Fruit fly (Drosophila melanogaster) whole organism, embryonic: Measurements from ENCODE around the gene RpL24-like.

Experiments
- Aef1 ChIP-seq: fragments of 200-800 bp; sonication (Bioruptor generic); IDR thresholded peaks from 3 replicates; pipeline ENCODE4 v1.3.6; 2022; ENCODE audit warnings: missing biosample characterization, missing genetic modification characterization
- Awh ChIP-seq: fragments of 200-800 bp; sonication (Bioruptor generic); IDR thresholded peaks from 2 replicates; pipeline ENCODE4, ENCODE4 v1.3.6; 2022; ENCODE audit warnings: missing biosample characterization, missing genetic modification characterization
- Blimp-1 ChIP-seq: fragments of 200-800 bp; sonication (Bioruptor generic); optimal IDR thresholded peaks from 3 replicates; lab custom pipeline; 2018; ENCODE audit warnings: missing biosample characterization, missing genetic modification characterization, mild to moderate bottlenecking, moderate library complexity, missing genetic modification reagents
- CG10147 ChIP-seq: fragments of 200-800 bp; sonication (Bioruptor generic); optimal IDR thresholded peaks from 2 replicates; lab custom pipeline; 2019; ENCODE audit warnings: missing biosample characterization, mild to moderate bottlenecking, missing genetic modification characterization, moderate library complexity
- CG10431 ChIP-seq: fragments of 200-800 bp; sonication (Bioruptor generic); optimal IDR thresholded peaks from 3 replicates; lab custom pipeline; 2018; ENCODE audit warnings: missing biosample characterization, mild to moderate bottlenecking, missing genetic modification characterization
- CG10462 ChIP-seq: fragments of 200-800 bp; sonication (Bioruptor generic); optimal IDR thresholded peaks from 2 replicates; lab custom pipeline; 2016; ENCODE audit warnings: missing biosample characterization, missing genetic modification characterization
- CG11504 ChIP-seq: fragments of 200-800 bp; sonication (Bioruptor generic); optimal IDR thresholded peaks from 3 replicates; lab custom pipeline; 2019; ENCODE audit warnings: missing biosample characterization, mild to moderate bottlenecking, missing genetic modification characterization, moderate library complexity
- CG13287 ChIP-seq: fragments of 200-800 bp; sonication (Bioruptor generic); IDR thresholded peaks from 2 replicates; pipeline ENCODE4 v1.3.6; 2022; ENCODE audit warnings: missing biosample characterization, missing genetic modification characterization; ENCODE audit not compliant: partially characterized antibody
- CG13624 ChIP-seq: fragments of 200-800 bp; sonication (Bioruptor generic); optimal IDR thresholded peaks from 2 replicates; lab custom pipeline; 2016; ENCODE audit warnings: missing biosample characterization, missing genetic modification characterization
- CG14441 ChIP-seq: fragments of 200-800 bp; sonication (Bioruptor generic); IDR thresholded peaks from 2 replicates; pipeline ENCODE4 v1.3.6; 2022; ENCODE audit warnings: missing biosample characterization, missing genetic modification characterization
- CG14965 ChIP-seq: fragments of 200-800 bp; sonication (Bioruptor generic); optimal IDR thresholded peaks from 2 replicates; lab custom pipeline; 2016; ENCODE audit warnings: missing biosample characterization, missing genetic modification characterization, borderline replicate concordance
- CG15269 ChIP-seq: fragments of 200-800 bp; sonication (Bioruptor generic); optimal IDR thresholded peaks from 2 replicates; lab custom pipeline; 2018; ENCODE audit warnings: missing biosample characterization, mild to moderate bottlenecking, missing genetic modification characterization, moderate library complexity
- CG16863 ChIP-seq: fragments of 200-800 bp; sonication (Bioruptor generic); optimal IDR thresholded peaks from 3 replicates; lab custom pipeline; 2016; ENCODE audit warnings: missing biosample characterization, missing genetic modification characterization
- CG17186 ChIP-seq: fragments of 200-800 bp; sonication (Bioruptor generic); optimal IDR thresholded peaks from 3 replicates; lab custom pipeline; 2017; ENCODE audit warnings: missing biosample characterization, missing genetic modification reagents, missing genetic modification characterization
- CG17568 ChIP-seq: fragments of 200-800 bp; sonication (Bioruptor generic); optimal IDR thresholded peaks from 2 replicates; lab custom pipeline; 2018; ENCODE audit warnings: missing biosample characterization, mild to moderate bottlenecking, missing genetic modification characterization, moderate library complexity
- CG2116 ChIP-seq: fragments of 200-800 bp; sonication (Bioruptor generic); optimal IDR thresholded peaks from 3 replicates; lab custom pipeline; 2018; ENCODE audit warnings: missing biosample characterization, mild to moderate bottlenecking, missing genetic modification characterization
- CG2129 ChIP-seq: fragments of 200-800 bp; sonication (Bioruptor generic); IDR thresholded peaks from 2 replicates; pipeline ENCODE4 v1.3.6; 2022; ENCODE audit warnings: missing biosample characterization, missing genetic modification characterization; ENCODE audit not compliant: partially characterized antibody
- CG3163 ChIP-seq: fragments of 200-800 bp; sonication (Bioruptor generic); optimal IDR thresholded peaks from 3 replicates; lab custom pipeline; 2016; ENCODE audit warnings: missing biosample characterization, missing genetic modification characterization
- CG34224 ChIP-seq: fragments of 200-800 bp; sonication (Bioruptor generic); IDR thresholded peaks from 3 replicates; pipeline ENCODE4 v1.3.6; 2022; ENCODE audit warnings: missing biosample characterization, missing genetic modification characterization; ENCODE audit not compliant: partially characterized antibody
- CG3726 ChIP-seq: fragments of 200-800 bp; sonication (Bioruptor generic); IDR thresholded peaks from 3 replicates; pipeline ENCODE4, ENCODE4 v1.3.6; 2022; ENCODE audit warnings: missing biosample characterization, missing genetic modification characterization
- CG4360 ChIP-seq: fragments of 200-800 bp; sonication (Bioruptor generic); IDR thresholded peaks from 2 replicates; pipeline ENCODE4 v1.3.6; 2022; ENCODE audit warnings: missing biosample characterization, missing genetic modification characterization
- CG4820 ChIP-seq: fragments of 200-800 bp; sonication (Bioruptor generic); optimal IDR thresholded peaks from 3 replicates; lab custom pipeline; 2016; ENCODE audit warnings: missing biosample characterization, missing genetic modification characterization
- CG4854 ChIP-seq: fragments of 200-800 bp; sonication (Bioruptor generic); optimal IDR thresholded peaks from 2 replicates; lab custom pipeline; 2016; ENCODE audit warnings: missing biosample characterization, missing genetic modification characterization, inconsistent platforms
- CG8290 ChIP-seq, 3 experiments: fragments of 200-800 bp; sonication (Bioruptor generic); optimal IDR thresholded peaks; 2 replicates each; lab custom pipeline; 2016 to 2019; ENCODE audit warnings: missing biosample characterization in 3 of 3, missing genetic modification characterization in 3 of 3, mild to moderate bottlenecking in 2 of 3, moderate library complexity in 1 of 3
- Dad ChIP-seq: fragments of 200-800 bp; sonication (Bioruptor generic); optimal IDR thresholded peaks from 3 replicates; lab custom pipeline; 2016; ENCODE audit warnings: missing biosample characterization, missing genetic modification characterization
- HLH4C ChIP-seq: fragments of 200-800 bp; sonication (Bioruptor generic); IDR thresholded peaks from 3 replicates; pipeline ENCODE4 v1.3.6; 2022; ENCODE audit warnings: missing biosample characterization, missing genetic modification characterization; ENCODE audit not compliant: partially characterized antibody
- Hr51 ChIP-seq, 2 experiments: fragments of 200-800 bp; sonication (Bioruptor generic); optimal IDR thresholded peaks; 2 replicates in 1 of 2; 3 replicates in 1 of 2; lab custom pipeline; 2016 to 2018; ENCODE audit warnings: missing biosample characterization in 2 of 2, missing genetic modification characterization in 2 of 2, mild to moderate bottlenecking in 1 of 2, moderate library complexity in 1 of 2
- Mes4 ChIP-seq: fragments of 200-800 bp; sonication (Bioruptor generic); optimal IDR thresholded peaks from 2 replicates; lab custom pipeline; 2016; ENCODE audit warnings: missing biosample characterization, missing genetic modification characterization
- Nf-YB ChIP-seq: fragments of 200-800 bp; sonication (Bioruptor generic); optimal IDR thresholded peaks from 3 replicates; lab custom pipeline; 2019; ENCODE audit warnings: missing biosample characterization, mild to moderate bottlenecking, missing genetic modification characterization, moderate library complexity
- Nf-YC ChIP-seq: fragments of 200-800 bp; optimal IDR thresholded peaks from 3 replicates; lab custom pipeline; 2019; ENCODE audit warnings: missing biosample characterization, mild to moderate bottlenecking, missing genetic modification characterization, moderate library complexity
- Scr ChIP-seq: fragments of 200-800 bp; sonication (Bioruptor generic); IDR thresholded peaks from 2 replicates; pipeline ENCODE4 v1.3.6; 2022; ENCODE audit warnings: missing biosample characterization, missing genetic modification characterization; ENCODE audit not compliant: partially characterized antibody
- bowl ChIP-seq: fragments of 200-800 bp; sonication (Bioruptor generic); IDR thresholded peaks from 2 replicates; pipeline ENCODE4 v1.3.6; 2022; ENCODE audit warnings: missing biosample characterization, missing genetic modification characterization
- chn ChIP-seq: fragments of 200-800 bp; sonication (Bioruptor generic); optimal IDR thresholded peaks from 2 replicates; lab custom pipeline; 2016; ENCODE audit warnings: missing biosample characterization, missing genetic modification characterization
- cwo ChIP-seq: fragments of 200-800 bp; sonication (Bioruptor generic); optimal IDR thresholded peaks from 3 replicates; lab custom pipeline; 2017; ENCODE audit warnings: missing biosample characterization, missing genetic modification characterization, mild to moderate bottlenecking, moderate library complexity, missing genetic modification reagents
- danr ChIP-seq: fragments of 200-800 bp; sonication (Bioruptor generic); IDR thresholded peaks from 2 replicates; pipeline ENCODE4 v1.3.6; 2022; ENCODE audit warnings: missing biosample characterization, missing genetic modification characterization
- dati ChIP-seq: fragments of 200-800 bp; sonication (Bioruptor generic); IDR thresholded peaks from 2 replicates; pipeline ENCODE4 v1.3.6; 2022; ENCODE audit warnings: missing biosample characterization, missing genetic modification characterization
- gsb-n ChIP-seq: fragments of 200-800 bp; sonication (Bioruptor generic); optimal IDR thresholded peaks from 3 replicates; lab custom pipeline; 2018; ENCODE audit warnings: missing biosample characterization, mild to moderate bottlenecking, missing genetic modification characterization
- her ChIP-seq: fragments of 200-800 bp; sonication (Bioruptor generic); optimal IDR thresholded peaks from 2 replicates; lab custom pipeline; 2016; ENCODE audit warnings: missing biosample characterization, missing genetic modification characterization
- insv ChIP-seq, 2 experiments: fragments of 200-800 bp; sonication (Bioruptor generic); optimal IDR thresholded peaks; 3 replicates each; lab custom pipeline; 2016 to 2018; ENCODE audit warnings: missing biosample characterization in 2 of 2, missing genetic modification characterization in 2 of 2
- lola ChIP-seq, 3 experiments: fragments of >200 bp in 2 of 3; fragments of 200-800 bp in 1 of 3; sonication (Bioruptor generic) in 1 of 3; optimal IDR thresholded peaks; 2 replicates each; lab custom pipeline; 2017 to 2019; ENCODE audit warnings: missing biosample characterization in 3 of 3, missing genetic modification characterization in 3 of 3, mild to moderate bottlenecking in 1 of 3, moderate library complexity in 1 of 3
- luna ChIP-seq: fragments of 200-800 bp; sonication (Bioruptor generic); optimal IDR thresholded peaks from 2 replicates; lab custom pipeline; 2016; ENCODE audit warnings: missing biosample characterization, missing genetic modification characterization
- nerfin-2 ChIP-seq: fragments of 200-800 bp; sonication (Bioruptor generic); IDR thresholded peaks from 2 replicates; pipeline ENCODE4 v1.3.6; 2022; ENCODE audit warnings: missing biosample characterization, missing genetic modification characterization; ENCODE audit not compliant: partially characterized antibody
- peb ChIP-seq: fragments of 200-800 bp; sonication (Bioruptor generic); IDR thresholded peaks from 2 replicates; pipeline ENCODE4 v1.3.6; 2022; ENCODE audit warnings: missing biosample characterization, missing genetic modification characterization
- shn ChIP-seq: fragments of 200-800 bp; sonication (Bioruptor generic); optimal IDR thresholded peaks from 3 replicates; lab custom pipeline; 2016; ENCODE audit warnings: missing biosample characterization, missing genetic modification characterization
- sna ChIP-seq: fragments of 200-800 bp; sonication (Bioruptor generic); IDR thresholded peaks from 2 replicates; pipeline ENCODE4 v1.3.6; 2022; ENCODE audit warnings: missing biosample characterization, missing genetic modification characterization; ENCODE audit not compliant: partially characterized antibody
- wek ChIP-seq: fragments of 200-800 bp; sonication (Bioruptor generic); optimal IDR thresholded peaks from 3 replicates; lab custom pipeline; 2018; ENCODE audit warnings: missing biosample characterization, mild to moderate bottlenecking, missing genetic modification characterization, moderate library complexity

RpL24-like gene

DNA sequence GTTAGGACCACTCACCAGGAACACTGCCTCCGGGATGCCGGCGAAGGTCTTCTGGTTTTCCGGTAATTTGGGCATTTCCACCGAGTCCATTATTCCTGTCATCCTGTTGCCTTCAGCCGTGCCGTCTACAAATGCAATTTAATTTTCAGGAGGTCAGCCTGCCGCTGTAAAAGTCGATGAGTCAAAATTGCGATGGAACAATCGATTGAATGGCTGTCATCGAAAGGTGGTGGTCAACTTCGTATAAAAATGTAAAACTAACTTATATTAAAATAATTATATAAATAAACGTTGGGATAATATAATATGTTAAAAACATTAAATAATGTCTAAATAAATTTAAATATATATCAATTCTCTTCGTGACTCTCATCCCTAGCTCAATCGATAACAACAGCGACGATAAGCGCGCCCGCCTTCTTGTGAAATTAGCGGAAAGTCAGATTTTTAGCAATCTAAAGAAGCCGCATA is 21.7 kb downstream of the RpL24-like start, which contains the start of the genes mgr and Irbp (continued):
- TF ChIP-seq CG3163 (GFP tag; lab: Kevin White, UChicago) (peak; percentile 4), CG3726 (GFP tag; lab: Robert Waterston, UW) (peak; percentile 85), HLH4C (GFP tag; lab: Robert Waterston, UW) (peak; percentile 84), CG14441 (GFP tag; lab: Robert Waterston, UW) (peak; percentile 94), peb (GFP tag; lab: Robert Waterston, UW) (peak; percentile 70), gsb-n (tag; lab: Kevin White, UChicago) (peak; percentile 93), CG10462 (GFP tag; lab: Kevin White, UChicago) (peak; percentile 65), CG16863 (GFP tag; lab: Kevin White, UChicago) (peak; percentile 25), CG8290 (GFP tag; optimal IDR thresholded peaks at IDR 0.05; lab: Kevin White, UChicago) (peak; percentile 83), CG8290 (tag; optimal IDR thresholded peaks at IDR 0.05; lab: Kevin White, UChicago) (peak in 1 of 2 experiments; percentile 32), danr (GFP tag; lab: Robert Waterston, UW) (peak; percentile 87), CG15269 (tag; lab: Kevin White, UChicago) (peak; percentile 90), bowl (GFP tag; lab: Robert Waterston, UW) (peak; percentile 84), CG14965 (GFP tag; lab: Kevin White, UChicago) (no peak), CG13287 (GFP tag; lab: Robert Waterston, UW) (peak; percentile 93), Scr (GFP tag; lab: Robert Waterston, UW) (peak; percentile 90), CG4360 (GFP tag; lab: Robert Waterston, UW) (peak; percentile 64), CG13624 (GFP tag; lab: Kevin White, UChicago) (peak; percentile 14), CG2129 (GFP tag; lab: Robert Waterston, UW) (peak; percentile 79), Awh (peak; percentile 91), dati (no peak), CG10147 (GFP tag; lab: Kevin White, UChicago) (peak; percentile 92), Hr51 (GFP tag; optimal IDR thresholded peaks at IDR 0.05; lab: Kevin White, UChicago) (peak; percentile 78 to 91), wek (no peak), sna (GFP tag; lab: Robert Waterston, UW) (peak; percentile 88), CG11504 (peak; percentile 91), cwo (GFP tag; lab: Kevin White, UChicago) (peak; percentile 87), CG2116 (GFP tag; lab: Kevin White, UChicago) (peak; percentile 82), chn (GFP tag; lab: Kevin White, UChicago) (peak; percentile 53), Nf-YC (peak; percentile 77), CG4854 (GFP tag; lab: Kevin White, UChicago) (no peak), nerfin-2 (GFP tag; lab: Robert Waterston, UW) (peak; percentile 69), luna (no peak), Dad (GFP tag; lab: Kevin White, UChicago) (peak; percentile 59), shn (GFP tag; lab: Kevin White, UChicago) (no peak), Nf-YB (GFP tag; lab: Kevin White, UChicago) (peak; percentile 73), CG34224 (GFP tag; lab: Robert Waterston, UW) (peak; percentile 91), CG4820 (GFP tag; lab: Kevin White, UChicago) (peak; percentile 85), Blimp-1 (GFP tag; lab: Kevin White, UChicago) (peak; percentile 91), her (GFP tag; lab: Kevin White, UChicago) (no peak), CG17568 (GFP tag; lab: Kevin White, UChicago) (no peak), CG17186 (GFP tag; lab: Kevin White, UChicago) (peak; percentile 40), lola (GFP tag; optimal IDR thresholded peaks at IDR 0.05; lab: Kevin White, UChicago) (peak in 1 of 3 experiments; percentile 93), insv (GFP tag; optimal IDR thresholded peaks at IDR 0.05; lab: Kevin White, UChicago) (peak in 1 of 2 experiments; percentile 48), CG10431 (GFP tag; lab: Kevin White, UChicago) (peak; percentile 73), Aef1 (GFP tag; lab: Robert Waterston, UW) (peak; percentile 93), Mes4 (GFP tag; lab: Kevin White, UChicago) (peak; percentile 11)
